Fruit fly (Drosophila melanogaster) whole organism, embryonic: Measurements from ENCODE around the gene Gem3.

Experiments used
- Abd-B ChIP-seq: fragments of 200-800 bp; sonication (Bioruptor generic); optimal IDR thresholded peaks from 2 replicates; lab custom pipeline; 2018; ENCODE audit warnings: missing biosample characterization, mild to moderate bottlenecking, missing genetic modification characterization, moderate library complexity
- B-H1 ChIP-seq: fragments of 200-800 bp; sonication (Bioruptor generic); IDR thresholded peaks from 3 replicates; pipeline ENCODE4 v1.3.6; 2022; ENCODE audit warnings: missing biosample characterization, missing genetic modification characterization
- B-H2 ChIP-seq: fragments of 200-800 bp; sonication (Bioruptor generic); optimal IDR thresholded peaks from 2 replicates; lab custom pipeline; 2018; ENCODE audit warnings: missing biosample characterization, mild to moderate bottlenecking, missing genetic modification characterization
- CG1024 ChIP-seq: fragments of 200-800 bp; sonication (Bioruptor generic); IDR thresholded peaks from 2 replicates; pipeline ENCODE4 v1.3.6; 2022; ENCODE audit warnings: missing biosample characterization, missing genetic modification characterization
- CG12299 ChIP-seq: fragments of 200-800 bp; sonication (Bioruptor generic); optimal IDR thresholded peaks from 2 replicates; lab custom pipeline; 2018; ENCODE audit warnings: missing biosample characterization, mild to moderate bottlenecking, missing genetic modification characterization
- CG15601 ChIP-seq: fragments of 200-800 bp; sonication (Bioruptor generic); optimal IDR thresholded peaks from 3 replicates; lab custom pipeline; 2019; ENCODE audit warnings: missing biosample characterization, mild to moderate bottlenecking, missing genetic modification characterization, moderate library complexity
- CG17359 ChIP-seq: fragments of 200-800 bp; sonication (Bioruptor generic); optimal IDR thresholded peaks from 3 replicates; lab custom pipeline; 2018; ENCODE audit warnings: missing biosample characterization, mild to moderate bottlenecking, missing genetic modification characterization, moderate library complexity
- CG17385 ChIP-seq: fragments of 200-800 bp; sonication (Bioruptor generic); optimal IDR thresholded peaks from 3 replicates; lab custom pipeline; 2018; ENCODE audit warnings: missing biosample characterization, mild to moderate bottlenecking, missing genetic modification characterization
- CG18764 ChIP-seq: fragments of 200-800 bp; sonication (Bioruptor generic); optimal IDR thresholded peaks from 3 replicates; lab custom pipeline; 2016; ENCODE audit warnings: missing biosample characterization, missing genetic modification characterization
- CG2678 ChIP-seq: fragments of 200-800 bp; sonication (Bioruptor generic); optimal IDR thresholded peaks from 3 replicates; lab custom pipeline; 2019; ENCODE audit warnings: missing biosample characterization, mild to moderate bottlenecking, missing genetic modification characterization, moderate library complexity
- CG2875 ChIP-seq: fragments of 200-800 bp; sonication (Bioruptor generic); optimal IDR thresholded peaks from 2 replicates; lab custom pipeline; 2017; ENCODE audit warnings: missing biosample characterization, mild to moderate bottlenecking, missing genetic modification characterization, missing genetic modification reagents
- CG5245 ChIP-seq: fragments of 200-800 bp; sonication (Bioruptor generic); optimal IDR thresholded peaks from 3 replicates; lab custom pipeline; 2016; ENCODE audit warnings: missing biosample characterization, missing genetic modification characterization
- CG6813 ChIP-seq: fragments of 200-800 bp; sonication (Bioruptor generic); optimal IDR thresholded peaks from 2 replicates; lab custom pipeline; 2017; ENCODE audit warnings: missing biosample characterization, missing genetic modification characterization, mild to moderate bottlenecking, moderate library complexity, missing genetic modification reagents
- Dek ChIP-seq: fragments of 200-800 bp; sonication (Bioruptor generic); optimal IDR thresholded peaks from 3 replicates; lab custom pipeline; 2019; ENCODE audit warnings: missing biosample characterization, mild to moderate bottlenecking, missing genetic modification characterization, moderate library complexity
- Eip74EF ChIP-seq, 2 experiments: fragments of 200-800 bp in 1 of 2; fragments of >200 bp in 1 of 2; sonication (Bioruptor generic) in 1 of 2; optimal IDR thresholded peaks; 2 replicates each; lab custom pipeline; 2017 to 2019; ENCODE audit warnings: missing biosample characterization in 2 of 2, missing genetic modification characterization in 2 of 2, mild to moderate bottlenecking in 1 of 2, moderate library complexity in 1 of 2
- Ets97D ChIP-seq: fragments of 200-800 bp; sonication (Bioruptor generic); optimal IDR thresholded peaks from 3 replicates; lab custom pipeline; 2016; ENCODE audit warnings: missing biosample characterization, missing genetic modification characterization
- HHEX ChIP-seq: fragments of 200-800 bp; sonication (Bioruptor generic); optimal IDR thresholded peaks from 3 replicates; lab custom pipeline; 2017; ENCODE audit warnings: missing biosample characterization, mild to moderate bottlenecking, missing genetic modification characterization, missing genetic modification reagents
- Hr3 ChIP-seq: fragments of 200-800 bp; sonication (Bioruptor generic); optimal IDR thresholded peaks from 3 replicates; lab custom pipeline; 2016; ENCODE audit warnings: missing biosample characterization, missing genetic modification characterization
- Hr39 ChIP-seq: fragments of >200 bp; optimal IDR thresholded peaks from 2 replicates; lab custom pipeline; 2017
- Lpt ChIP-seq: fragments of >200 bp; optimal IDR thresholded peaks from 2 replicates; lab custom pipeline; 2018; ENCODE audit warnings: missing biosample characterization, missing genetic modification characterization
- Meics ChIP-seq: fragments of 200-800 bp; sonication (Bioruptor generic); optimal IDR thresholded peaks from 2 replicates; lab custom pipeline; 2017; ENCODE audit warnings: missing biosample characterization, mild to moderate bottlenecking, missing genetic modification characterization
- NC2α ChIP-seq: fragments of 200-800 bp; sonication (Bioruptor generic); optimal IDR thresholded peaks from 2 replicates; lab custom pipeline; 2016; ENCODE audit warnings: missing biosample characterization, missing genetic modification characterization
- NK7.1 ChIP-seq: fragments of 200-800 bp; sonication (Bioruptor generic); optimal IDR thresholded peaks from 3 replicates; lab custom pipeline; 2016; ENCODE audit warnings: missing biosample characterization, missing genetic modification characterization
- Ravus ChIP-seq: fragments of 200-800 bp; sonication (Bioruptor generic); IDR thresholded peaks from 2 replicates; pipeline ENCODE4 v1.3.6; 2022; ENCODE audit warnings: missing biosample characterization, missing genetic modification characterization
- Rx ChIP-seq: fragments of 200-800 bp; sonication (Bioruptor generic); IDR thresholded peaks from 2 replicates; pipeline ENCODE4 v1.3.6; 2022; ENCODE audit warnings: missing biosample characterization, missing genetic modification characterization
- Sox100B ChIP-seq: fragments of 200-800 bp; sonication (Bioruptor generic); optimal IDR thresholded peaks from 3 replicates; lab custom pipeline; 2018; ENCODE audit warnings: missing biosample characterization, mild to moderate bottlenecking, missing genetic modification characterization
- Sry-δ ChIP-seq: fragments of 200-800 bp; sonication (Bioruptor generic); optimal IDR thresholded peaks from 2 replicates; lab custom pipeline; 2016; ENCODE audit warnings: missing biosample characterization, missing genetic modification characterization
- Xbp1 ChIP-seq: fragments of 200-800 bp; sonication (Bioruptor generic); optimal IDR thresholded peaks from 3 replicates; lab custom pipeline; 2016; ENCODE audit warnings: missing biosample characterization, mild to moderate bottlenecking, missing genetic modification characterization
- ase ChIP-seq: fragments of 200-800 bp; sonication (Bioruptor generic); IDR thresholded peaks from 3 replicates; pipeline ENCODE4 v1.3.6; 2022; ENCODE audit warnings: missing biosample characterization, missing genetic modification characterization
- caup ChIP-seq: fragments of 200-800 bp; sonication (Bioruptor generic); optimal IDR thresholded peaks from 3 replicates; lab custom pipeline; 2017; ENCODE audit warnings: missing biosample characterization, mild to moderate bottlenecking, missing genetic modification characterization, moderate library complexity; ENCODE audit not compliant: severe bottlenecking
- cg ChIP-seq: fragments of 200-800 bp; sonication (Bioruptor generic); optimal IDR thresholded peaks from 3 replicates; lab custom pipeline; 2019; ENCODE audit warnings: missing biosample characterization, mild to moderate bottlenecking, missing genetic modification characterization, moderate library complexity
- cwo ChIP-seq: fragments of 200-800 bp; sonication (Bioruptor generic); optimal IDR thresholded peaks from 3 replicates; lab custom pipeline; 2017; ENCODE audit warnings: missing biosample characterization, missing genetic modification characterization, mild to moderate bottlenecking, moderate library complexity, missing genetic modification reagents
- da ChIP-seq: fragments of 200-800 bp; sonication (Bioruptor generic); optimal IDR thresholded peaks from 2 replicates; lab custom pipeline; 2016; ENCODE audit warnings: missing biosample characterization, missing genetic modification characterization
- ems ChIP-seq: fragments of 200-800 bp; sonication (Bioruptor generic); optimal IDR thresholded peaks from 3 replicates; lab custom pipeline; 2016; ENCODE audit warnings: missing biosample characterization, missing genetic modification characterization
- esg ChIP-seq: fragments of 200-800 bp; sonication (Bioruptor generic); conservative IDR thresholded peaks from 2 replicates; pipeline ENCODE4 v1.3.6; 2022; ENCODE audit warnings: missing biosample characterization, missing genetic modification characterization
- fd96Cb ChIP-seq: fragments of 200-800 bp; sonication (Bioruptor generic); optimal IDR thresholded peaks from 2 replicates; lab custom pipeline; 2018; ENCODE audit warnings: missing biosample characterization, mild to moderate bottlenecking, missing genetic modification characterization, moderate library complexity
- gcm ChIP-seq: fragments of 200-800 bp; sonication (Bioruptor generic); optimal IDR thresholded peaks from 2 replicates; lab custom pipeline; 2019; ENCODE audit warnings: missing biosample characterization, mild to moderate bottlenecking, missing genetic modification characterization, moderate library complexity
- grau ChIP-seq: fragments of 200-800 bp; optimal IDR thresholded peaks from 3 replicates; lab custom pipeline; 2019; ENCODE audit warnings: missing biosample characterization, mild to moderate bottlenecking, missing genetic modification characterization, moderate library complexity
- hkb ChIP-seq, 2 experiments: fragments of 200-800 bp in 1 of 2; fragments of >200 bp in 1 of 2; sonication (Bioruptor generic) in 1 of 2; IDR thresholded peaks in 1 of 2; optimal IDR thresholded peaks in 1 of 2; 2 replicates each; pipeline versions ENCODE4 v1.3.6 to Lab custom; 2017 to 2022; ENCODE audit warnings: missing biosample characterization in 1 of 2, missing genetic modification characterization in 1 of 2
- kni ChIP-seq: fragments of 200-800 bp; sonication (Bioruptor generic); optimal IDR thresholded peaks from 3 replicates; lab custom pipeline; 2017; ENCODE audit warnings: mild to moderate bottlenecking, missing biosample characterization, missing genetic modification reagents, missing genetic modification characterization
- lmd ChIP-seq: fragments of 200-800 bp; sonication (Bioruptor generic); IDR thresholded peaks from 2 replicates; pipeline ENCODE4 v1.3.6; 2022; ENCODE audit warnings: missing biosample characterization, missing genetic modification characterization
- nau ChIP-seq: fragments of 200-800 bp; sonication (Bioruptor generic); optimal IDR thresholded peaks from 3 replicates; lab custom pipeline; 2017; ENCODE audit warnings: missing biosample characterization, mild to moderate bottlenecking, missing genetic modification characterization, missing genetic modification reagents
- pita ChIP-seq: fragments of 200-800 bp; sonication (Bioruptor generic); optimal IDR thresholded peaks from 2 replicates; lab custom pipeline; 2017; ENCODE audit warnings: missing biosample characterization, mild to moderate bottlenecking, missing genetic modification characterization
- row ChIP-seq: fragments of 200-800 bp; sonication (Bioruptor generic); IDR thresholded peaks from 3 replicates; pipeline ENCODE4 v1.3.6; 2022; ENCODE audit warnings: missing biosample characterization, missing genetic modification characterization
- sc ChIP-seq, 3 experiments: fragments of >200 bp in 2 of 3; fragments of 200-800 bp in 1 of 3; sonication (Bioruptor generic) in 1 of 3; optimal IDR thresholded peaks; 2 replicates in 2 of 3; 3 replicates in 1 of 3; lab custom pipeline; 2017; ENCODE audit warnings: mild to moderate bottlenecking in 1 of 3, missing biosample characterization in 1 of 3, missing genetic modification characterization in 1 of 3, missing genetic modification reagents in 1 of 3
- slp2 ChIP-seq: fragments of 200-800 bp; sonication (Bioruptor generic); optimal IDR thresholded peaks from 2 replicates; lab custom pipeline; 2016; ENCODE audit warnings: missing biosample characterization, missing genetic modification characterization
- ttk ChIP-seq: fragments of 200-800 bp; sonication (Bioruptor generic); IDR thresholded peaks from 2 replicates; pipeline ENCODE4 v2.1.2; 2022; ENCODE audit warnings: missing biosample characterization, missing genetic modification characterization
- usp ChIP-seq: fragments of >200 bp; optimal IDR thresholded peaks from 2 replicates; lab custom pipeline; 2017; ENCODE audit warnings: missing biosample characterization, missing genetic modification characterization
- wor ChIP-seq: fragments of 200-800 bp; sonication (Bioruptor generic); IDR thresholded peaks from 2 replicates; pipeline ENCODE4 v1.3.6; 2022; ENCODE audit warnings: missing biosample characterization, missing genetic modification characterization

The Gem3 gene

DNA sequence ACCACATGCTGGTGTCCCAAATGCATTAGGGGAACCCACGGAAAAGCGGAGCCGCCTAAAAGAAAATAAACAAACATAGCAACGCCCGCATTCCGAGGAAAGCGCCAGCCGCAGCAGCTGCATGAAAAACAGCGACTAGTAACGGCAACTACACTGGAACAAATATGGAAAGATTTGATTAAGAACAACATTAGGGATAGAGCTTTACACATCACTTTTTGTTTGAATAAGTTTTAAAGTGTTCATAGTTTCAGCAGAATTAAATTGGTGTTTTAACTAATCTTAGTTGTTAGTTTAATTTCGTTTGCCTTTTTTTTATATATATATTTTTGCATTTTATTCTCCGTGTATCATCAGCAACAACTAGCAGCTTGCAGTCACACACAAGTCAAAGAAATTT lies 34.9 kb downstream of the Gem3 start (continued):
- no peak for TF ChIP-seq caup (GFP tag; lab: Kevin White, UChicago)
- peak; percentile 31 for TF ChIP-seq CG2875 (GFP tag; lab: Kevin White, UChicago)
- no peak for TF ChIP-seq usp (GFP tag; lab: Kevin White, UChicago)
- TF ChIP-seq Hr3: peak; percentile 22
- peak; percentile 44; the same call in 1 of the 2 replicates for TF ChIP-seq wor (GFP tag; lab: Robert Waterston, UW)
- TF ChIP-seq slp2 (GFP tag; lab: Kevin White, UChicago): no peak
- no peak for TF ChIP-seq da (GFP tag; lab: Kevin White, UChicago)
- peak; percentile 74 for TF ChIP-seq gcm (GFP tag; lab: Kevin White, UChicago)
- TF ChIP-seq esg (GFP tag; lab: Robert Waterston, UW): peak; percentile 43; the same call in 1 of the 2 replicates
- TF ChIP-seq CG1024 (GFP tag; lab: Robert Waterston, UW): peak; percentile 52; the same call in 1 of the 2 replicates
- no peak for TF ChIP-seq Ets97D (GFP tag; lab: Kevin White, UChicago)
- TF ChIP-seq NC2α (GFP tag; lab: Kevin White, UChicago): no peak
- TF ChIP-seq grau (tag; lab: Kevin White, UChicago): peak; percentile 51
- TF ChIP-seq Xbp1 (GFP tag; lab: Kevin White, UChicago): peak; percentile 44
- TF ChIP-seq Meics (GFP tag; lab: Kevin White, UChicago): no peak
- no peak for TF ChIP-seq CG12299
- no peak for TF ChIP-seq Lpt (GFP tag; lab: Kevin White, UChicago)
- peak; percentile 26 for TF ChIP-seq CG18764 (GFP tag; lab: Kevin White, UChicago)
- TF ChIP-seq Sox100B (GFP tag; lab: Kevin White, UChicago): peak; percentile 41
- peak; percentile 65 for TF ChIP-seq CG2678 (tag; lab: Kevin White, UChicago)
- TF ChIP-seq row (GFP tag; lab: Robert Waterston, UW): peak; percentile 48; the same call in 2 of the 3 replicates
- TF ChIP-seq Hr39 (lab: Kevin White, UChicago): no peak
- no peak for TF ChIP-seq NK7.1 (GFP tag; lab: Kevin White, UChicago)
- TF ChIP-seq B-H2 (GFP tag; lab: Kevin White, UChicago): no peak
- TF ChIP-seq kni (GFP tag; lab: Kevin White, UChicago): no peak
- TF ChIP-seq sc (optimal IDR thresholded peaks at IDR 0.05; lab: Kevin White, UChicago): no peak
- TF ChIP-seq sc (GFP tag; optimal IDR thresholded peaks at IDR 0.05; lab: Kevin White, UChicago): peak; percentile 11
- no peak for TF ChIP-seq HHEX (GFP tag; lab: Kevin White, UChicago)
- TF ChIP-seq CG5245 (GFP tag; lab: Kevin White, UChicago): peak; percentile 7
- TF ChIP-seq Dek: no peak
- TF ChIP-seq Ravus (GFP tag; lab: Robert Waterston, UW): no peak
- TF ChIP-seq B-H1: 0 out of 3 replicates have a peak, but pooled peaks have one; percentile 24
- peak; percentile 43; the same call in 1 of the 2 replicates for TF ChIP-seq lmd
- TF ChIP-seq ase (GFP tag; lab: Robert Waterston, UW): 0 out of 3 replicates have a peak, but pooled peaks have one; percentile 20
- peak; percentile 63 for TF ChIP-seq CG17359
- peak; percentile 2 for TF ChIP-seq CG6813
- TF ChIP-seq nau (GFP tag; lab: Kevin White, UChicago): peak; percentile 49
- no peak for TF ChIP-seq pita (GFP tag; lab: Kevin White, UChicago)
- TF ChIP-seq CG15601 (tag; lab: Kevin White, UChicago): peak; percentile 44
- TF ChIP-seq Abd-B: no peak
- no peak for TF ChIP-seq CG17385 (GFP tag; lab: Kevin White, UChicago)
- no peak for TF ChIP-seq hkb (optimal IDR thresholded peaks at IDR 0.05; lab: Kevin White, UChicago)
- TF ChIP-seq hkb (GFP tag; IDR thresholded peaks at IDR 0.05; lab: Robert Waterston, UW): peak; percentile 53; the same call in 1 of the 2 replicates
- peak; percentile 24; the same call in 1 of the 2 replicates for TF ChIP-seq ttk (GFP tag; lab: Robert Waterston, UW)
- no peak for TF ChIP-seq cg (GFP tag; lab: Kevin White, UChicago)
- peak; percentile 57 for TF ChIP-seq fd96Cb (tag; lab: Kevin White, UChicago)
- no peak for TF ChIP-seq cwo
- TF ChIP-seq ems (GFP tag; lab: Kevin White, UChicago): no peak
- peak in 1 of 2 experiments; percentile 23 for TF ChIP-seq Eip74EF (GFP tag; optimal IDR thresholded peaks at IDR 0.05; lab: Kevin White, UChicago)
- no peak for TF ChIP-seq Sry-δ (GFP tag; lab: Kevin White, UChicago)
- TF ChIP-seq Rx (GFP tag; lab: Robert Waterston, UW): no peak; the same call in 1 of the 2 replicates
